Worm (Caenorhabditis elegans) whole organism, L2 larva: ENCODE data around the gene rpn-9.

Experiments
- C34F6.9 ChIP-seq: fragments of 150-350 bp; optimal IDR thresholded peaks from 2 replicates; lab custom pipeline; 2014; ENCODE audit warnings: missing biosample characterization, missing genetic modification characterization
- F13H6.1 ChIP-seq: sonication (generic microtip); optimal IDR thresholded peaks from 2 replicates; lab custom pipeline; 2016; ENCODE audit warnings: missing genetic modification characterization, missing compliant biosample characterization
- R02D3.7 ChIP-seq: fragments of 150-350 bp; optimal IDR thresholded peaks from 2 replicates; lab custom pipeline; 2014; ENCODE audit warnings: missing biosample characterization, missing genetic modification characterization
- Y55F3AM.14 ChIP-seq: fragments of 200-800 bp; sonication (Bioruptor generic); optimal IDR thresholded peaks from 2 replicates; lab custom pipeline; 2018; ENCODE audit warnings: mild to moderate bottlenecking, missing genetic modification characterization, missing compliant biosample characterization
- alr-1 ChIP-seq: fragments of 150-350 bp; optimal IDR thresholded peaks from 2 replicates; lab custom pipeline; 2014; ENCODE audit warnings: missing biosample characterization, missing genetic modification characterization
- blmp-1 ChIP-seq: sonication (generic microtip); optimal IDR thresholded peaks from 2 replicates; lab custom pipeline; 2017; ENCODE audit warnings: missing genetic modification characterization, mild to moderate bottlenecking, missing compliant biosample characterization, antibody characterized with exemption, moderate library complexity; ENCODE audit not compliant: insufficient read depth
- ceh-16 ChIP-seq: fragments of 150-350 bp; optimal IDR thresholded peaks from 2 replicates; lab custom pipeline; 2014; ENCODE audit warnings: missing biosample characterization, missing genetic modification characterization
- ceh-82 ChIP-seq: fragments of 150-350 bp; optimal IDR thresholded peaks from 2 replicates; lab custom pipeline; 2014; ENCODE audit warnings: missing biosample characterization, missing genetic modification characterization
- dmd-4 ChIP-seq: sonication (generic microtip); optimal IDR thresholded peaks from 2 replicates; lab custom pipeline; 2017; ENCODE audit warnings: missing biosample characterization, missing genetic modification characterization
- egl-27 ChIP-seq: sonication (generic microtip); optimal IDR thresholded peaks from 3 replicates; lab custom pipeline; 2017; ENCODE audit warnings: missing biosample characterization, missing genetic modification reagents, missing genetic modification characterization
- elt-3 ChIP-seq: sonication (generic microtip); optimal IDR thresholded peaks from 2 replicates; lab custom pipeline; 2017; ENCODE audit warnings: missing biosample characterization, missing genetic modification characterization
- gmeb-1 ChIP-seq: fragments of 150-350 bp; optimal IDR thresholded peaks from 2 replicates; lab custom pipeline; 2014; ENCODE audit warnings: missing biosample characterization, missing genetic modification characterization
- lin-11 ChIP-seq: fragments of 150-350 bp; sonication (generic microtip); optimal IDR thresholded peaks from 2 replicates; lab custom pipeline; 2014; ENCODE audit warnings: missing biosample characterization, missing genetic modification characterization, inconsistent platforms, mixed read lengths
- lin-13 ChIP-seq: fragments of 150-350 bp; optimal IDR thresholded peaks from 2 replicates; lab custom pipeline; 2014; ENCODE audit warnings: missing biosample characterization, missing genetic modification reagents, missing genetic modification characterization
- mab-5 ChIP-seq: fragments of 150-350 bp; optimal IDR thresholded peaks from 2 replicates; lab custom pipeline; 2014; ENCODE audit warnings: missing biosample characterization, missing genetic modification characterization
- mbf-1 ChIP-seq: sonication (generic microtip); optimal IDR thresholded peaks from 2 replicates; lab custom pipeline; 2017; ENCODE audit warnings: missing biosample characterization, missing genetic modification characterization
- mdl-1 ChIP-seq, 2 experiments: fragments of 150-350 bp in 1 of 2; sonication (generic microtip) in 1 of 2; optimal IDR thresholded peaks; 2 replicates each; lab custom pipeline; 2017; ENCODE audit warnings: missing biosample characterization in 2 of 2, missing genetic modification characterization in 2 of 2
- nhr-10 ChIP-seq: sonication (generic microtip); optimal IDR thresholded peaks from 2 replicates; lab custom pipeline; 2017; ENCODE audit warnings: missing biosample characterization, missing genetic modification characterization
- nhr-11 ChIP-seq: fragments of 150-350 bp; optimal IDR thresholded peaks from 2 replicates; lab custom pipeline; 2014; ENCODE audit warnings: missing biosample characterization, missing genetic modification characterization
- nhr-12 ChIP-seq: fragments of 150-350 bp; optimal IDR thresholded peaks from 2 replicates; lab custom pipeline; 2014; ENCODE audit warnings: missing biosample characterization, missing genetic modification characterization
- nhr-129 ChIP-seq: fragments of 150-350 bp; optimal IDR thresholded peaks from 2 replicates; lab custom pipeline; 2014; ENCODE audit warnings: missing biosample characterization, missing genetic modification characterization
- nhr-23 ChIP-seq: fragments of 150-350 bp; optimal IDR thresholded peaks from 2 replicates; lab custom pipeline; 2014; ENCODE audit warnings: missing biosample characterization, missing genetic modification reagents, missing genetic modification characterization
- nhr-25 ChIP-seq: fragments of 150-350 bp; sonication (generic microtip); optimal IDR thresholded peaks from 3 replicates; lab custom pipeline; 2014; ENCODE audit warnings: missing biosample characterization, missing genetic modification characterization
- nhr-77 ChIP-seq: fragments of 150-350 bp; optimal IDR thresholded peaks from 2 replicates; lab custom pipeline; 2014; ENCODE audit warnings: missing biosample characterization, missing genetic modification characterization
- peb-1 ChIP-seq: fragments of 150-350 bp; optimal IDR thresholded peaks from 2 replicates; lab custom pipeline; 2014; ENCODE audit warnings: missing biosample characterization, missing genetic modification characterization
- sem-4 ChIP-seq: fragments of 150-350 bp; optimal IDR thresholded peaks from 2 replicates; lab custom pipeline; 2014; ENCODE audit warnings: missing biosample characterization, missing genetic modification reagents, missing genetic modification characterization
- skn-1 ChIP-seq: sonication (generic microtip); optimal IDR thresholded peaks from 2 replicates; lab custom pipeline; 2017; ENCODE audit warnings: missing biosample characterization, missing genetic modification characterization
- sma-3 ChIP-seq: sonication (generic microtip); optimal IDR thresholded peaks from 2 replicates; lab custom pipeline; 2016; ENCODE audit warnings: missing genetic modification reagents, missing genetic modification characterization, missing compliant biosample characterization
- zag-1 ChIP-seq: fragments of 150-350 bp; optimal IDR thresholded peaks from 2 replicates; lab custom pipeline; 2014; ENCODE audit warnings: missing biosample characterization, missing genetic modification characterization
- ztf-1 ChIP-seq: fragments of 200-800 bp; sonication (Bioruptor generic); conservative IDR thresholded peaks from 2 replicates; pipeline ENCODE4 v1.3.6; 2022; ENCODE audit warnings: missing genetic modification characterization, missing compliant biosample characterization
- ztf-11 ChIP-seq: sonication (generic microtip); optimal IDR thresholded peaks from 2 replicates; lab custom pipeline; 2017; ENCODE audit warnings: missing biosample characterization, missing genetic modification characterization

Gene rpn-9

ce11 chrII:11224045-11224481 lies 14.7 kb downstream of the rpn-9 start (continued):
- TF ChIP-seq sem-4 (tag; lab: Kevin White, UChicago) (no peak), nhr-129 (peak; percentile 46), C34F6.9 (tag; lab: Kevin White, UChicago) (no peak), nhr-23 (tag; lab: Kevin White, UChicago) (no peak), skn-1 (tag; lab: Kevin White, UChicago) (no peak), ceh-82 (peak; percentile 22), nhr-77 (peak; percentile 58), ztf-11 (tag; lab: Kevin White, UChicago) (no peak), nhr-11 (no peak), sma-3 (GFP tag; lab: Kevin White, UChicago) (peak; percentile 86), nhr-12 (tag; lab: Kevin White, UChicago) (no peak), zag-1 (peak; percentile 44), egl-27 (tag; lab: Kevin White, UChicago) (peak; percentile 70), alr-1 (tag; lab: Kevin White, UChicago) (no peak)
- TF ChIP-seq, all 48 proteins: peak for 27

DNA sequence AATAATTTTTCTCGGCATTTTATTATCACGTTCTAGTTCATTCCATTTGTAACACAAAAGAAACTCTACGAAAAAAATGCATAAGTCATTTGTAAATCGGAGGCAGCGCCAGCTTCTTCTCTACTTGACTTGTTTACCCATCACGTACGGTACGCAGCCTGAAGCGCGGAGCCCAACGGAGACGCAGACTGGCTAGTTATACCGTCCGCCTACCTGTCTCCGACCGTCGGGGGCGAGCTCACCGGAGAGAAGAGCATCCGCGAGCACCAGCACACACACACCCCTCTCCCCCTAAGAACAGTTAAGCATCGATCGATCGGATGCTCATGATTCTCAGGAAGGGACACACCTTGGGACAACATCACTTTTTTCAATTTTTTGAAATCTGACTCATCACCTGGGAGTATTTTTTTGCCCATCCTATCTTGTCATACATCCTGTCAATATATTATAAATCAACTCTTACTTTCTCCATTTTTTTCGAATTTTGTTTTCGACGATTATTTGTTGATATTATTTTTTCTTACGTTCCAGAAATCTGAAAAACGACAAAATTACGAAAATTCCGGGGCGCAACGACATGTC lies 16.9 kb downstream of the rpn-9 start, which contains the start of gene plpr-1:
Gene plpr-1 (plus strand): TSS at position 535 of the 585 bp plus-strand sequence.
- no peak for TF ChIP-seq ztf-1 (GFP tag; lab: Robert Waterston, UW)
- no peak for TF ChIP-seq nhr-11
- TF ChIP-seq elt-3 (tag; lab: Kevin White, UChicago) = no peak
- no peak for TF ChIP-seq nhr-10
- TF ChIP-seq C34F6.9 (tag; lab: Kevin White, UChicago) = no peak
- no peak for TF ChIP-seq blmp-1 (tag; lab: Kevin White, UChicago)
- no peak for TF ChIP-seq nhr-12 (tag; lab: Kevin White, UChicago)
- no peak for TF ChIP-seq mab-5 (tag; lab: Kevin White, UChicago)
- TF ChIP-seq ceh-82 = no peak
- no peak for TF ChIP-seq F13H6.1 (tag; lab: Kevin White, UChicago)
- no peak for TF ChIP-seq sem-4 (tag; lab: Kevin White, UChicago)
- TF ChIP-seq zag-1 = no peak
- no peak for TF ChIP-seq mdl-1 (tag; optimal IDR thresholded peaks at IDR 0.05; lab: Kevin White, UChicago)
- no peak for TF ChIP-seq Y55F3AM.14 (GFP tag; lab: Kevin White, UChicago)
- no peak for TF ChIP-seq mbf-1 (tag; lab: Kevin White, UChicago)
- no peak for TF ChIP-seq nhr-25 (tag; lab: Kevin White, UChicago)
- TF ChIP-seq lin-11 (tag; lab: Kevin White, UChicago) = no peak
- no peak for TF ChIP-seq sma-3 (GFP tag; lab: Kevin White, UChicago)
- TF ChIP-seq R02D3.7 (tag; lab: Kevin White, UChicago) = no peak

DNA sequence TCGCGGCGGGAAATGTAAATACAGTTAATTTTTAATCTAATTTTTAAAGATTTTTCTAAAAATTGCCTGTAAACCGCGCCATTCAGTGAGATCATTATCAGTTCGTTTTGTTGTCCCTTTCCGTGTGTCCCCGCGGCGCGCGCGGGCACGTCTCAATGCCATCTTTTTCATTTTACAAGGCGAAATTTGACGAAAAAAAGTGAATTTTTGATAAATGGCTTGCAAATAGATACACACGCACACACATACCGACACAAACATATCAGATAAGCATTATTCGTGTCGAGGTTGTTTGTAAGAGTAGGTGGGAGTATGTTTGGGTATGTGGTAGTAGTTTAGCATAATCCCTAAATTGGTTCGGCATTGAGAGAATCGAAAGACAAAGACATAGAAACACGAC lies 32.9 kb downstream of the rpn-9 start:
- TF ChIP-seq gmeb-1 (tag; lab: Kevin White, UChicago) (no peak), ztf-11 (tag; lab: Kevin White, UChicago) (no peak), Y55F3AM.14 (GFP tag; lab: Kevin White, UChicago) (no peak), F13H6.1 (tag; lab: Kevin White, UChicago) (no peak), ztf-1 (GFP tag; lab: Robert Waterston, UW) (no peak), dmd-4 (tag; lab: Kevin White, UChicago) (no peak), blmp-1 (tag; lab: Kevin White, UChicago) (peak; percentile 83), sma-3 (GFP tag; lab: Kevin White, UChicago) (no peak), nhr-25 (tag; lab: Kevin White, UChicago) (peak; percentile 77), alr-1 (tag; lab: Kevin White, UChicago) (no peak), lin-13 (GFP tag; lab: Kevin White, UChicago) (no peak), ceh-16 (tag; lab: Kevin White, UChicago) (peak; percentile 60), peb-1 (tag; lab: Kevin White, UChicago) (no peak), nhr-12 (tag; lab: Kevin White, UChicago) (no peak)

ce11 chrII:11204731-11205130 lies 34.0 kb downstream of the rpn-9 start:
- peak; percentile 15 for TF ChIP-seq nhr-25 (tag; lab: Kevin White, UChicago)
- TF ChIP-seq ztf-1 (GFP tag; lab: Robert Waterston, UW) = no peak
- peak; percentile 17 for TF ChIP-seq sma-3 (GFP tag; lab: Kevin White, UChicago)
